Worm (Caenorhabditis elegans): ENCODE data around the gene K04A8.1.

- no peak for TF ChIP-seq him-1 (tag; optimal IDR thresholded peaks at IDR 0.05)
- no peak for TF ChIP-seq dao-5 (tag; optimal IDR thresholded peaks at IDR 0.05)
Observed at ce11 chrV:6557035-6557434, 9.1 kb upstream of the K04A8.1 start, which contains the start of gene spp-27.

Data from whole organism, L4/young adult.